Fruit fly (Drosophila melanogaster): Measurements from ENCODE around the gene Ugt303B2.

dm6 chr3R:23556843-23557242 lies 18.1 kb upstream of the Ugt303B2 start, which contains the start of gene CG10164:
- TF ChIP-seq CG34406 (GFP tag; optimal IDR thresholded peaks at IDR 0.05) (no peak), dsx (GFP tag; optimal IDR thresholded peaks at IDR 0.05; ENCODE audit: poor library complexity, severe bottlenecking) (no peak), CG10631 (GFP tag; optimal IDR thresholded peaks at IDR 0.05) (no peak), spab (GFP tag; optimal IDR thresholded peaks at IDR 0.05) (no peak), Hr4 (GFP tag; optimal IDR thresholded peaks at IDR 0.05) (no peak), fd59A (GFP tag; optimal IDR thresholded peaks at IDR 0.05) (no peak), achi (GFP tag; optimal IDR thresholded peaks at IDR 0.05) (no peak), vri (GFP tag; optimal IDR thresholded peaks at IDR 0.05) (no peak)
